Worm (Caenorhabditis elegans) whole organism, L4 larva: ENCODE data around the gene F07C6.3.

ENCODE experiments used
- R02D3.7 ChIP-seq: fragments of 150-350 bp; sonication (generic microtip); optimal IDR thresholded peaks from 3 replicates; lab custom pipeline; 2014; ENCODE audit warnings: missing biosample characterization, missing genetic modification characterization
- aly-2 ChIP-seq: sonication (generic microtip); optimal IDR thresholded peaks from 2 replicates; lab custom pipeline; 2018; ENCODE audit warnings: missing biosample characterization, missing genetic modification characterization
- ama-1 ChIP-seq: fragments of 150-350 bp; optimal IDR thresholded peaks from 2 replicates; lab custom pipeline; 2014; ENCODE audit warnings: inconsistent platforms, mixed read lengths
- ceh-82 ChIP-seq: sonication (generic microtip); optimal IDR thresholded peaks from 2 replicates; lab custom pipeline; 2017; ENCODE audit warnings: missing biosample characterization, missing genetic modification characterization
- gei-8 ChIP-seq: fragments of 200-800 bp; sonication (Bioruptor generic); optimal IDR thresholded peaks from 2 replicates; lab custom pipeline; 2018; ENCODE audit warnings: mild to moderate bottlenecking, missing genetic modification characterization, missing compliant biosample characterization
- mxl-3 ChIP-seq: fragments of 200-800 bp; sonication (Bioruptor generic); optimal IDR thresholded peaks from 2 replicates; lab custom pipeline; 2018; ENCODE audit warnings: mild to moderate bottlenecking, missing genetic modification characterization, missing compliant biosample characterization
- nhr-11 ChIP-seq: fragments of 150-350 bp; optimal IDR thresholded peaks from 2 replicates; lab custom pipeline; 2014; ENCODE audit warnings: missing biosample characterization, missing genetic modification characterization
- nhr-25 ChIP-seq: sonication (generic microtip); optimal IDR thresholded peaks from 2 replicates; lab custom pipeline; 2017; ENCODE audit warnings: missing genetic modification characterization, mild to moderate bottlenecking, missing compliant biosample characterization, antibody characterized with exemption, moderate library complexity, borderline replicate concordance; ENCODE audit not compliant: insufficient read depth
- nhr-77 ChIP-seq: fragments of 150-350 bp; optimal IDR thresholded peaks from 2 replicates; lab custom pipeline; 2014; ENCODE audit warnings: missing biosample characterization, missing genetic modification characterization
- pha-4 ChIP-seq, 2 experiments: fragments of 150-350 bp in 1 of 2; fragments of 200-800 bp in 1 of 2; sonication (Bioruptor generic) in 1 of 2; IDR thresholded peaks in 1 of 2; optimal IDR thresholded peaks in 1 of 2; 2 replicates each; pipeline versions ENCODE4 v1.3.6 to Lab custom; 2014 to 2022; ENCODE audit warnings: missing genetic modification characterization in 2 of 2, missing genetic modification reagents in 2 of 2, missing biosample characterization in 1 of 2, missing compliant biosample characterization in 1 of 2
- tra-1 ChIP-seq: fragments of 200-800 bp; sonication (Bioruptor generic); IDR thresholded peaks from 2 replicates; pipeline ENCODE4 v1.3.6; 2022; ENCODE audit warnings: missing genetic modification reagents, missing genetic modification characterization, missing compliant biosample characterization
- zag-1 ChIP-seq: fragments of 150-350 bp; optimal IDR thresholded peaks from 2 replicates; lab custom pipeline; 2014; ENCODE audit warnings: missing biosample characterization, missing genetic modification characterization

ce11 chrIV:12748760-12749159 lies 40.3 kb upstream of the F07C6.3 start:
- TF ChIP-seq mxl-3 (GFP tag; lab: Kevin White, UChicago) = no peak
- no peak for TF ChIP-seq pha-4 (GFP tag; IDR thresholded peaks at IDR 0.05; lab: Robert Waterston, UW)
- no peak for TF ChIP-seq pha-4 (tag; optimal IDR thresholded peaks at IDR 0.05; lab: Kevin White, UChicago)
- TF ChIP-seq ceh-82 (tag; lab: Kevin White, UChicago) = no peak
- TF ChIP-seq zag-1 (tag; lab: Kevin White, UChicago) = no peak
- TF ChIP-seq nhr-11 = no peak
- TF ChIP-seq nhr-77 (tag; lab: Kevin White, UChicago) = no peak
- no peak for TF ChIP-seq ama-1 (lab: Kevin White, UChicago)
- TF ChIP-seq tra-1 (GFP tag; lab: Robert Waterston, UW) = no peak
- TF ChIP-seq aly-2 (tag; lab: Kevin White, UChicago) = no peak
- TF ChIP-seq R02D3.7 (tag; lab: Kevin White, UChicago) = no peak
- no peak for TF ChIP-seq gei-8 (GFP tag; lab: Kevin White, UChicago)
- TF ChIP-seq nhr-25 (tag; lab: Kevin White, UChicago) = no peak
